Worm (Caenorhabditis elegans) whole organism, L1 larva: Measurements from ENCODE around the gene B0024.3.

Experiments used
- ces-1 ChIP-seq: fragments of 150-350 bp; optimal IDR thresholded peaks from 2 replicates; lab custom pipeline; 2014; ENCODE audit warnings: missing biosample characterization, missing genetic modification reagents, missing genetic modification characterization
- fos-1 ChIP-seq: fragments of 150-350 bp; optimal IDR thresholded peaks from 2 replicates; lab custom pipeline; 2014; ENCODE audit warnings: missing biosample characterization, missing genetic modification characterization
- lin-13 ChIP-seq: fragments of 150-350 bp; optimal IDR thresholded peaks from 2 replicates; lab custom pipeline; 2014; ENCODE audit warnings: missing biosample characterization, missing genetic modification reagents, missing genetic modification characterization
- nhr-11 ChIP-seq: fragments of 150-350 bp; optimal IDR thresholded peaks from 2 replicates; lab custom pipeline; 2014; ENCODE audit warnings: missing biosample characterization, missing genetic modification characterization
- nhr-85 ChIP-seq: sonication (generic microtip); peaks from one replicate; lab custom pipeline; 2016; ENCODE audit warnings: missing genetic modification characterization, inconsistent platforms, missing compliant biosample characterization
- nhr-90 ChIP-seq: sonication (generic microtip); optimal IDR thresholded peaks from 2 replicates; lab custom pipeline; 2016; ENCODE audit warnings: mild to moderate bottlenecking, missing genetic modification characterization, missing compliant biosample characterization; ENCODE audit not compliant: poor library complexity

- TF ChIP-seq fos-1 (tag; lab: Kevin White, UChicago) (no peak), lin-13 (no peak), ces-1 (GFP tag; lab: Kevin White, UChicago) (no peak), nhr-90 (tag; lab: Kevin White, UChicago) (no peak), nhr-85 (no peak), nhr-11 (tag; lab: Kevin White, UChicago) (no peak)
Observed at ce11 chrV:10317294-10317693, 29.9 kb downstream of the B0024.3 start, which contains the start of gene asps-1.
